Worm (Caenorhabditis elegans): ENCODE data around the gene famk-1.
A peak's percentile ranks its signal among the peaks of the same experiment; 100 is the strongest.

Gene famk-1

ce11 chrX:15222789-15223188 is 9.7 kb upstream of the famk-1 start:
- TF ChIP-seq dao-5 (tag; optimal IDR thresholded peaks at IDR 0.05) (no peak), him-1 (tag; optimal IDR thresholded peaks at IDR 0.05) (no peak), W03F9.2 (tag; optimal IDR thresholded peaks at IDR 0.05) (no peak)

ce11 chrX:15221865-15222551 is 8.9 kb upstream of the famk-1 start:
- no peak for TF ChIP-seq W03F9.2 (tag; optimal IDR thresholded peaks at IDR 0.05)
- no peak for TF ChIP-seq him-1 (tag; optimal IDR thresholded peaks at IDR 0.05)
- TF ChIP-seq dao-5 (tag; optimal IDR thresholded peaks at IDR 0.05), result no peak

DNA sequence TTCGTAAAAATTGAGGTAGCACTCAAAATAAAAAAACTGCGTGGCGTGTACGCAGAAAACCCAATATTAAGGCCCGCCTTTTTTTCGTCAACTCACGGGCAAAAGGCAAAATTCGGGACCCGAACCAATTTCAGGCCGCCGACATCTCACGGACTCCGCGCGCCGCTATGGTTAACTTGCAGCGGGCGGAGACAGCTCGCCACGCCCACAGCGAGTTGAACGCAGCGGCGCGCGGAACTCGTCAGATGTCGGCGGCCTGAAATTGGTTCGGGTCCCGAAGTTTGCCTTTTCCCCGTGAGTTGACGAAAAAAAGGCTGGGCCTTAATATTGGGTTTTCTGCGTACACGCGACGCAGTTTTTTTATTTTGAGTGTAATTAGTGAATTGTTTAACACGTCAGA is 8.0 kb upstream of the famk-1 start:
- TF ChIP-seq him-1 (tag; optimal IDR thresholded peaks at IDR 0.05) (no peak), W03F9.2 (tag; optimal IDR thresholded peaks at IDR 0.05) (no peak), dao-5 (tag; optimal IDR thresholded peaks at IDR 0.05) (no peak)

ce11 chrX:15215272-15215671 is 2.2 kb upstream of the famk-1 start:
- no peak for TF ChIP-seq W03F9.2 (tag; optimal IDR thresholded peaks at IDR 0.05)
- TF ChIP-seq him-1 (tag; optimal IDR thresholded peaks at IDR 0.05), result no peak
- no peak for TF ChIP-seq dao-5 (tag; optimal IDR thresholded peaks at IDR 0.05)

DNA sequence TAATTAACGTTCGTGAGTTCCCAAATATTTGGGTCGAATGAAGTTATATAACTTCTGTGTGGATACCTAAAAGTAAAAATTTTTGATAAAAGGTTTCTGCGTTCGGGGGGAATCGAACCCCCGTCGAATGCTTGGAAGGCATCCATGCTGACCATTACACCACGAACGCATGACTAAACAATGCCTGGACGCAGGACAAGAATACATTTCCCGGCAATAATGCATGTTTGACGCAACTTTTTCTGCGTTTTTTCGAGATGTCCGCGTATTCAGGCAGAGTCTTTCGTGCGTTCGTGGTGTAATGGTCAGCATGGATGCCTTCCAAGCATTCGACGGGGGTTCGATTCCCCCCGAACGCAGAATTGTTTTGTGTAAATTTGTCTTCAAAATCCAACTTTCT is 12.3 kb downstream of the famk-1 start:
- TF ChIP-seq W03F9.2 (tag; optimal IDR thresholded peaks at IDR 0.05) (peak; percentile 53), him-1 (tag; optimal IDR thresholded peaks at IDR 0.05) (peak; percentile 45), dao-5 (tag; optimal IDR thresholded peaks at IDR 0.05) (peak; percentile 86)

DNA sequence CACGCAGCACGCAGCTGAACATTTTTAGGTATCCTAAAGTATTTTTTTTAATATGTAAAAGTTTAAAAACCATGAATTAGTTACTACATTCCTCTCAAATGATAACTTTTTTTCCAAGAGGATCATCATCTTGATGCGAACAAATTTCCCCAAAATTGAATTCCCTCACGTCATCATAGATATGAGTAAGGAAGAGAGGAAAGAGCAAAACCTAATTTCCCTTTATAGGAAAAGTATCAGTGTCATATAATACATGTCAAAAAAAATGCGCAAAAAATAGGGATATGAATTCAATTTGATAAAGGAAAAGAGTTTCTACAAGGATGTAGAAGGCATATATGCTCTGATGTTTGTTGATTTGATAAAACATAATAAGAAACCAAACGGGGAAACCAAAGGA is 12.9 kb downstream of the famk-1 start:
- no peak for TF ChIP-seq W03F9.2 (tag; optimal IDR thresholded peaks at IDR 0.05)
- TF ChIP-seq dao-5 (tag; optimal IDR thresholded peaks at IDR 0.05), result no peak
- TF ChIP-seq him-1 (tag; optimal IDR thresholded peaks at IDR 0.05), result no peak

DNA sequence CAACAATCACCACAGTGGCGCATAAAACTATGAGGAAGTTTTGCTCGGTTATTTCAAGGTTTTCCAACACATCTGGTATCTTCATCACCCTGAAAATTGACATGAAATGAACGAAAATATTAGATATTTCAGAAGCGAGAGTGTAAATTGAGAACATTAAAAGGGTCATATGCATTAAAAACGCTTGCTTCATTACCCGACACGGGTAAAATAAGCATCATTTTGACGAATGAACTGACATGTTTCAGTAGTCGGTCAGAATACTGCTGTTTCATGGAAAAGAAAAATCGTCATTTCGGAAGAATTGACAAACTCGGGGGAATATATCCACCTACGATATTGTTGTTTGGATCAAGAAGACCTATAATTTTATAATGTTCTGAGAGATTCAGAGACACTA is 14.0 kb downstream of the famk-1 start, which contains the start of gene snt-7:
Gene snt-7, minus strand, starts transcription at position 101 of the 400 bp plus-strand sequence.
- TF ChIP-seq dao-5 (tag; optimal IDR thresholded peaks at IDR 0.05) (no peak), him-1 (tag; optimal IDR thresholded peaks at IDR 0.05) (no peak), W03F9.2 (tag; optimal IDR thresholded peaks at IDR 0.05) (no peak)

- TF ChIP-seq W03F9.2 (tag; optimal IDR thresholded peaks at IDR 0.05), result no peak
- no peak for TF ChIP-seq him-1 (tag; optimal IDR thresholded peaks at IDR 0.05)
- TF ChIP-seq dao-5 (tag; optimal IDR thresholded peaks at IDR 0.05), result no peak
Measured at ce11 chrX:15194283-15194682, 18.8 kb downstream of the famk-1 start, which contains the start of gene phat-6. Gene phat-6 (minus strand): TSS chrX:15194383.

DNA sequence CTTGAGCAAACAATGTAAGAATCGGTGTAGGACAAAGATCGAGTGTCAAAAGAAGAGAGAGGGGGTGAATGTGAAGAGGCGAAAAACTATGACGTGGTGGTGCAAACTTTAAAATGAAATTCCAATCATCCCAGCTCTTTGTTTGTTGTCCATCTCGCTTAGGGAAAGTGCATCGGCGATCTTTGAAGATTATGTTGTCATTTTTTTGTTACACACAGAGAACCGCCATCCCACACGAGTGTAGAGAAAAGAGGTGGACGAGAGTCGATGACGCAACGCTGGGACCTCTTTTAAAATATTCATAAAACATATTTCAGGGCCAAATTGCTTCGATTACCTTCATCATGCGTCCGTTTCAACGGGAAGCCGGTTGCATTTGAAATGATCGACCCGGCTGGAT is 21.7 kb downstream of the famk-1 start:
- TF ChIP-seq dao-5 (tag; optimal IDR thresholded peaks at IDR 0.05) (no peak), him-1 (tag; optimal IDR thresholded peaks at IDR 0.05) (no peak), W03F9.2 (tag; optimal IDR thresholded peaks at IDR 0.05) (no peak)

- TF ChIP-seq W03F9.2 (tag; optimal IDR thresholded peaks at IDR 0.05) (no peak), dao-5 (tag; optimal IDR thresholded peaks at IDR 0.05) (no peak), him-1 (tag; optimal IDR thresholded peaks at IDR 0.05) (no peak)
Measured at ce11 chrX:15189823-15190222, 23.2 kb downstream of the famk-1 start, which contains the start of gene T10B10.4. Gene T10B10.4 (plus strand): TSS chrX:15190123.

DNA sequence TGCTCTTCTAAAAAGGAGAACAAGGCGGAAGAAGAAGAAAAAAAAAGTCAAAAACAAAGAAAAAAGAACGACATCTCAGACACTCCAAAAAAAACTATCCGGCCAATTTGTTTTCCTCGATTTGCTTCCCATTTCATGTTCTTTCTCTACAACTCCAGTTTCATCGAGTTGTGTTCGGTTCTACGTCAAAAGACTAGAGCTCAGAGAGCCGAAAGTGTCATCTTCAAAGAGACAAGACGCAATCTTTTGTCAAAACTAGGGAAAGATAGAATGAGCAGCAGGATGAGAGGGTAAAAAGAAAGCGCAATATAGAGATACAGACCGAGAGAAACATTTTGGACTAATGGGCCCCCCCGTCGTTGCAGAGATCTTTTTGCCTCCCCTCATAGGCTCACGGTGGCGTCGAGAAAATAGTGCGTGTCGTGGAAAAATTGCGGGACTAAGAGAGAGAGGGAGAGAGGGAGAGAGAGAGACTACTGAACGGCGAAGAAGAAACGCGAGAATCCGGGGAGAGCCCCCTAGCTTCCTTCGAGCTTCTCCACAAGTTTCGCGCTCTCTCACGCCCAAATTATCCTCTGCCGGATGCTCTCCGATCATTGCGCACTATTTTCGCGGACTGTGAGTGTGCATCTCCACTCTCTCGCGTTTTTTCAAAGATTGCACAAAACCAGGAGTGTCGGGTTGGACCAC is 23.9 kb downstream of the famk-1 start:
- no peak for TF ChIP-seq W03F9.2 (tag; optimal IDR thresholded peaks at IDR 0.05)
- no peak for TF ChIP-seq dao-5 (tag; optimal IDR thresholded peaks at IDR 0.05)
- peak; percentile 61 for TF ChIP-seq him-1 (tag; optimal IDR thresholded peaks at IDR 0.05)

- TF ChIP-seq W03F9.2 (tag; optimal IDR thresholded peaks at IDR 0.05), result no peak
- no peak for TF ChIP-seq dao-5 (tag; optimal IDR thresholded peaks at IDR 0.05)
- TF ChIP-seq him-1 (tag; optimal IDR thresholded peaks at IDR 0.05), result no peak
Measured at ce11 chrX:15188510-15188909, 24.5 kb downstream of the famk-1 start.

- TF ChIP-seq W03F9.2 (tag; optimal IDR thresholded peaks at IDR 0.05), result peak; percentile 83
- no peak for TF ChIP-seq dao-5 (tag; optimal IDR thresholded peaks at IDR 0.05)
- TF ChIP-seq him-1 (tag; optimal IDR thresholded peaks at IDR 0.05), result peak; percentile 84
Measured at ce11 chrX:15181454-15181853, 31.6 kb downstream of the famk-1 start, which contains the start of gene pkhm-2. Gene pkhm-2 (minus strand): TSS chrX:15181465.

- TF ChIP-seq W03F9.2 (tag; optimal IDR thresholded peaks at IDR 0.05) (no peak), him-1 (tag; optimal IDR thresholded peaks at IDR 0.05) (no peak), dao-5 (tag; optimal IDR thresholded peaks at IDR 0.05) (no peak)
Measured at ce11 chrX:15176431-15176911, 36.6 kb downstream of the famk-1 start, which contains the start of gene col-41. Gene col-41 (minus strand): TSS chrX:15176481.
